Worm (Caenorhabditis elegans) whole organism, L2 larva: ENCODE measurements around the gene C16C10.13.

Experiments
- blmp-1 ChIP-seq: sonication (generic microtip); optimal IDR thresholded peaks from 2 replicates; lab custom pipeline; 2017; ENCODE audit warnings: missing genetic modification characterization, mild to moderate bottlenecking, missing compliant biosample characterization, antibody characterized with exemption, moderate library complexity; ENCODE audit not compliant: insufficient read depth
- elt-3 ChIP-seq: sonication (generic microtip); optimal IDR thresholded peaks from 2 replicates; lab custom pipeline; 2017; ENCODE audit warnings: missing biosample characterization, missing genetic modification characterization
- nhr-23 ChIP-seq: fragments of 150-350 bp; optimal IDR thresholded peaks from 2 replicates; lab custom pipeline; 2014; ENCODE audit warnings: missing biosample characterization, missing genetic modification reagents, missing genetic modification characterization
- nhr-6 ChIP-seq: fragments of 150-350 bp; optimal IDR thresholded peaks from 2 replicates; lab custom pipeline; 2014; ENCODE audit warnings: missing biosample characterization, missing genetic modification characterization
- sma-9 ChIP-seq, 2 experiments: fragments of 150-350 bp in 1 of 2; sonication (generic microtip) in 1 of 2; optimal IDR thresholded peaks; 2 replicates each; lab custom pipeline; 2014 to 2016; ENCODE audit warnings: missing genetic modification characterization in 2 of 2, mild to moderate bottlenecking in 1 of 2, missing biosample characterization in 1 of 2, missing compliant biosample characterization in 1 of 2, missing genetic modification reagents in 1 of 2, moderate library complexity in 1 of 2
- unc-62 ChIP-seq: fragments of 150-350 bp; optimal IDR thresholded peaks from 2 replicates; lab custom pipeline; 2014; ENCODE audit warnings: missing biosample characterization, missing genetic modification reagents, missing genetic modification characterization

ce11 chrIII:4164071-4164470 is 12.2 kb upstream of the C16C10.13 start, which contains the start of gene C16C10.8:
- no peak for TF ChIP-seq unc-62 (GFP tag; lab: Kevin White, UChicago)
- no peak for TF ChIP-seq nhr-23 (tag; lab: Kevin White, UChicago)
- no peak for TF ChIP-seq elt-3
- TF ChIP-seq blmp-1 (tag; lab: Kevin White, UChicago) = no peak
- no peak for TF ChIP-seq sma-9 (GFP tag; optimal IDR thresholded peaks at IDR 0.05; lab: Kevin White, UChicago)
- no peak for TF ChIP-seq sma-9 (tag; optimal IDR thresholded peaks at IDR 0.05; lab: Kevin White, UChicago)
- no peak for TF ChIP-seq nhr-6 (tag; lab: Kevin White, UChicago)
